Worm (Caenorhabditis elegans) whole organism, L1 larva: ENCODE data around the gene srlf-37.

Source experiments
- aly-2 ChIP-seq: fragments of 150-350 bp; optimal IDR thresholded peaks from 2 replicates; lab custom pipeline; 2014; ENCODE audit warnings: missing biosample characterization, missing genetic modification characterization
- blmp-1 ChIP-seq: fragments of 150-350 bp; optimal IDR thresholded peaks from 2 replicates; lab custom pipeline; 2014; ENCODE audit warnings: missing biosample characterization, missing genetic modification characterization
- ets-5 ChIP-seq: fragments of 200-800 bp; sonication (Bioruptor generic); IDR thresholded peaks from 2 replicates; pipeline ENCODE4 v1.3.6; 2022; ENCODE audit warnings: missing genetic modification characterization, missing compliant biosample characterization
- fkh-4 ChIP-seq: sonication (generic microtip); optimal IDR thresholded peaks from 2 replicates; lab custom pipeline; 2016; ENCODE audit warnings: missing compliant biosample characterization, missing genetic modification characterization, borderline replicate concordance
- fkh-8 ChIP-seq: sonication (generic microtip); optimal IDR thresholded peaks from 2 replicates; lab custom pipeline; 2016; ENCODE audit warnings: mild to moderate bottlenecking, missing genetic modification characterization, missing compliant biosample characterization
- mdl-1 ChIP-seq, 2 experiments: fragments of 150-350 bp; optimal IDR thresholded peaks; 2 replicates each; lab custom pipeline; 2014 to 2017; ENCODE audit warnings: missing biosample characterization in 2 of 2, missing genetic modification characterization in 2 of 2, inconsistent platforms in 1 of 2
- nhr-76 ChIP-seq: sonication (generic microtip); optimal IDR thresholded peaks from 2 replicates; lab custom pipeline; 2017; ENCODE audit warnings: missing biosample characterization, missing genetic modification characterization
- nhr-84 ChIP-seq: sonication (generic microtip); optimal IDR thresholded peaks from 2 replicates; lab custom pipeline; 2017; ENCODE audit warnings: missing biosample characterization, missing genetic modification characterization
- nhr-85 ChIP-seq: sonication (generic microtip); peaks from one replicate; lab custom pipeline; 2016; ENCODE audit warnings: missing genetic modification characterization, inconsistent platforms, missing compliant biosample characterization
- snpc-4 ChIP-seq: fragments of 150-350 bp; optimal IDR thresholded peaks from 2 replicates; lab custom pipeline; 2014; ENCODE audit warnings: missing biosample characterization, missing genetic modification characterization

DNA sequence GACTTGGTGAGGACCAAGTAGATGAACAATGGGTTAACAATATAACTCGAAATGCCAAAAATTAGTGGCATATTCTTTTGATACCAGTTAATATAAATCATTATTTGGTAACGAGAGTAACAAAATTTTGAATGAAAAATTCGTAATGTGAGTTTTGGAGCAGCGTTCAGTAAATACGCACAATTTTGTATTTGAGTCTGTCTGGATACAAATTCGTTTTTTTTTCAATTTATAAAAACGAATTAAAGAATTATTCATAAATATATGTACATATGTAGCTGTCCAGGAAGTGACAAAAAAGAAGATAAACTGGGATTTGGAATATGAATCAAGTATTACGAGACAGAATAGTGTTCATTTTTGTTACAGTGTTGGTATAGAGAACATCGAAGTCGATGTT is 48.9 kb upstream of the srlf-37 start, which contains the start of gene srj-5:
- TF ChIP-seq mdl-1 (tag; optimal IDR thresholded peaks at IDR 0.05; lab: Kevin White, UChicago) (no peak), aly-2 (tag; lab: Kevin White, UChicago) (no peak), blmp-1 (tag; lab: Kevin White, UChicago) (no peak), nhr-85 (tag; lab: Kevin White, UChicago) (no peak), snpc-4 (tag; lab: Kevin White, UChicago) (no peak), nhr-76 (no peak), fkh-4 (no peak), nhr-84 (tag; lab: Kevin White, UChicago) (no peak), fkh-8 (tag; lab: Kevin White, UChicago) (no peak), ets-5 (GFP tag; lab: Robert Waterston, UW) (no peak)
